Fruit fly (Drosophila melanogaster): ENCODE measurements around the gene Prosbeta2R2.

DNA sequence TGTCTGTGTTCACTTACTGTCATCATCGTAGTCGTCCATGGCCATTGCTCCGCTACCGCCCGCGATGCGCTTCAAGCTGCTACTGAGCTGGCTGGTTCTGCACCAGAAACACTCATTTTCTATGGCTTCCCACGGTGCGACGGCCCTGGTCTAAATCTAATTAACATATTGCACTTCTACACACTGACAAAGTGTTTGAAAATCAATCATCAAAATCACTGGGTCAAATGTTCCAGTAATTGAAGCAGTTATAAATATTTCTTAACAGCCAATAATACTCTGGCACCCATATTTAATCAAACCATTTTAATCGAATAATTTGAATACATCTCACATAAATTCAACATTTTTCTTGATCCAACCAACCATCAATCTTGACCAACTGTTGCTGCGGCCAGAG lies 17.9 kb upstream of the Prosbeta2R2 start, which contains the start of gene rtp:
- no peak for TF ChIP-seq insv (optimal IDR thresholded peaks at IDR 0.05)
- no peak for TF ChIP-seq ttk (optimal IDR thresholded peaks at IDR 0.05)
- no peak for TF ChIP-seq Myc (optimal IDR thresholded peaks at IDR 0.05)
- TF ChIP-seq Sin3A (optimal IDR thresholded peaks at IDR 0.05): no peak

All from Kc167 (cell line).